Fruit fly (Drosophila melanogaster): ENCODE data around the gene CG44954.

DNA sequence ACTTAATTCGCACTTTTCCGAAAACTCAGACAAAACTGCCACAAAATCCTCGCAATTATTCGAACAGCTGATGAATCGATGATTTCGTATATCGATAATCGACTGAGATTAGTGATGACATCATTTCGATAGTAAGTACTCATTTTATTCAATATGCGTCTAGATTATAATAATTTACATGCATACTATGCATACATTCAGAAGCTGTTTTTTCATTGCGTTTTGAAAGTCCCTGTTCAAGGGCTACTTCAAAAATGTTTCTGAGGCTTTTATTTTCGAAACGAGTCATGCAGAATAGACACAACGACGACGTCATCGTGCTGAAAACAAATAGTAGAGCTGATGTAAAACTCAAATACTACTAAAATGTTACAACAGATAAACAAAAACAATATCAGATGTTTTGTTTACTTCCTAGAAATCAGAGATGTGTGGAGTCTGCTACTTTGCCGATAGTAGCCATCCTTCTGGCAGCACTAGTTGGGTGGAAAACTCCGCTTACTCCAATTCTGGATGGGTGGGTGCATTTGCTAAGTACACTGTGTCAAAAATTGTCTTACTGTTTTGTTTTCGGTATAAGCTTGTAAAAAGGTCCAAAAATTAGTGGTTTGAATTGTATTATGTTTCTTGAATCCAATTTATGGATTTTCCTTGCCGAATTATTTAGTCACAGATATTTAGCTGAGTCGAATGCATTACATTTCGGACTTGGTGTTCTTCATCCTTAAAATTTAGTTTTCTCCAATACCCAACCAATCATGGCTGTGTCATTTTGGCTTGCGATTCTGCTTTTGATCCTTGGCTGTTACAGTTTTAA, 20.1 kb downstream of the CG44954 start, which contains the start of the genes CG2246 and CG31021:
- TF ChIP-seq kay (GFP tag; ENCODE audit: borderline replicate concordance) (no peak), CG1620 (GFP tag; optimal IDR thresholded peaks at IDR 0.05) (peak; percentile 49), Hr96 (GFP tag; optimal IDR thresholded peaks at IDR 0.05) (peak; percentile 3), cnc (optimal IDR thresholded peaks at IDR 0.05) (no peak), ovo (GFP tag; optimal IDR thresholded peaks at IDR 0.05) (peak; percentile 51), CG11617 (GFP tag; optimal IDR thresholded peaks at IDR 0.05) (peak; percentile 28), CG12768 (GFP tag; optimal IDR thresholded peaks at IDR 0.05) (no peak), Crg-1 (GFP tag; optimal IDR thresholded peaks at IDR 0.05) (peak; percentile 31)
